Fruit fly (Drosophila melanogaster) whole organism, embryonic: Measurements from ENCODE around the gene Clc.

ENCODE experiments used
- Abd-B ChIP-seq: fragments of 200-800 bp; sonication (Bioruptor generic); optimal IDR thresholded peaks from 2 replicates; lab custom pipeline; 2018; ENCODE audit warnings: missing biosample characterization, mild to moderate bottlenecking, missing genetic modification characterization, moderate library complexity
- Blimp-1 ChIP-seq: fragments of 200-800 bp; sonication (Bioruptor generic); optimal IDR thresholded peaks from 3 replicates; lab custom pipeline; 2018; ENCODE audit warnings: missing biosample characterization, missing genetic modification characterization, mild to moderate bottlenecking, moderate library complexity, missing genetic modification reagents
- CG10147 ChIP-seq: fragments of 200-800 bp; sonication (Bioruptor generic); optimal IDR thresholded peaks from 2 replicates; lab custom pipeline; 2019; ENCODE audit warnings: missing biosample characterization, mild to moderate bottlenecking, missing genetic modification characterization, moderate library complexity
- CG10366 ChIP-seq: fragments of 200-800 bp; sonication (Bioruptor generic); IDR thresholded peaks from 2 replicates; pipeline ENCODE4 v1.3.6; 2022; ENCODE audit warnings: missing biosample characterization, missing genetic modification characterization
- CG12071 ChIP-seq: fragments of 200-800 bp; sonication (Bioruptor generic); optimal IDR thresholded peaks from 3 replicates; lab custom pipeline; 2018; ENCODE audit warnings: missing biosample characterization, mild to moderate bottlenecking, missing genetic modification characterization
- CG12104 ChIP-seq: fragments of 200-800 bp; sonication (Bioruptor generic); optimal IDR thresholded peaks from 3 replicates; lab custom pipeline; 2016; ENCODE audit warnings: missing biosample characterization, missing genetic modification characterization
- CG13296 ChIP-seq: fragments of 200-800 bp; sonication (Bioruptor generic); optimal IDR thresholded peaks from 3 replicates; lab custom pipeline; 2018; ENCODE audit warnings: missing biosample characterization, mild to moderate bottlenecking, missing genetic modification characterization
- CG13424 ChIP-seq: fragments of 200-800 bp; sonication (Bioruptor generic); optimal IDR thresholded peaks from 2 replicates; lab custom pipeline; 2019; ENCODE audit warnings: missing biosample characterization, mild to moderate bottlenecking, missing genetic modification characterization, moderate library complexity
- CG13624 ChIP-seq: fragments of 200-800 bp; sonication (Bioruptor generic); optimal IDR thresholded peaks from 2 replicates; lab custom pipeline; 2016; ENCODE audit warnings: missing biosample characterization, missing genetic modification characterization
- CG14710 ChIP-seq: fragments of 200-800 bp; sonication (Bioruptor generic); optimal IDR thresholded peaks from 3 replicates; lab custom pipeline; 2019; ENCODE audit warnings: missing biosample characterization, mild to moderate bottlenecking, missing genetic modification characterization, moderate library complexity
- CG14860 ChIP-seq: fragments of 200-800 bp; sonication (Bioruptor generic); IDR thresholded peaks from 3 replicates; pipeline ENCODE4 v1.3.6; 2022; ENCODE audit warnings: missing biosample characterization, missing genetic modification characterization; ENCODE audit not compliant: partially characterized antibody
- CG1529 ChIP-seq: fragments of 200-800 bp; sonication (Bioruptor generic); optimal IDR thresholded peaks from 3 replicates; lab custom pipeline; 2018; ENCODE audit warnings: missing biosample characterization, missing genetic modification characterization
- CG15514 ChIP-seq: fragments of 200-800 bp; sonication (Bioruptor generic); optimal IDR thresholded peaks from 3 replicates; lab custom pipeline; 2017; ENCODE audit warnings: missing biosample characterization, missing genetic modification characterization, mild to moderate bottlenecking, moderate library complexity, missing genetic modification reagents
- CG18764 ChIP-seq: fragments of 200-800 bp; sonication (Bioruptor generic); optimal IDR thresholded peaks from 3 replicates; lab custom pipeline; 2016; ENCODE audit warnings: missing biosample characterization, missing genetic modification characterization
- CG33213 ChIP-seq: fragments of 200-800 bp; sonication (Bioruptor generic); optimal IDR thresholded peaks from 3 replicates; lab custom pipeline; 2016; ENCODE audit warnings: missing biosample characterization, missing genetic modification characterization
- CG33557 ChIP-seq: fragments of 200-800 bp; sonication (Bioruptor generic); optimal IDR thresholded peaks from 2 replicates; lab custom pipeline; 2019; ENCODE audit warnings: missing biosample characterization, mild to moderate bottlenecking, missing genetic modification characterization, moderate library complexity
- CG34376 ChIP-seq: fragments of 200-800 bp; sonication (Bioruptor generic); optimal IDR thresholded peaks from 2 replicates; lab custom pipeline; 2018; ENCODE audit warnings: missing biosample characterization, mild to moderate bottlenecking, missing genetic modification characterization
- CG4360 ChIP-seq: fragments of 200-800 bp; sonication (Bioruptor generic); IDR thresholded peaks from 2 replicates; pipeline ENCODE4 v1.3.6; 2022; ENCODE audit warnings: missing biosample characterization, missing genetic modification characterization
- CG4404 ChIP-seq: fragments of 200-800 bp; sonication (Bioruptor generic); IDR thresholded peaks from 2 replicates; pipeline ENCODE4 v1.3.6; 2022; ENCODE audit warnings: missing biosample characterization, missing genetic modification characterization
- CG4617 ChIP-seq: fragments of 200-800 bp; sonication (Bioruptor generic); optimal IDR thresholded peaks from 3 replicates; lab custom pipeline; 2016; ENCODE audit warnings: missing biosample characterization, missing genetic modification characterization, borderline replicate concordance
- CG4707 ChIP-seq: fragments of 200-800 bp; sonication (Bioruptor generic); optimal IDR thresholded peaks from 2 replicates; lab custom pipeline; 2018; ENCODE audit warnings: missing biosample characterization, mild to moderate bottlenecking, missing genetic modification characterization, moderate library complexity
- CG5180 ChIP-seq: fragments of 200-800 bp; sonication (Bioruptor generic); optimal IDR thresholded peaks from 3 replicates; lab custom pipeline; 2017; ENCODE audit warnings: missing biosample characterization, missing genetic modification characterization, mild to moderate bottlenecking, moderate library complexity, missing genetic modification reagents
- CG7357 ChIP-seq: fragments of 200-800 bp; sonication (Bioruptor generic); IDR thresholded peaks from 3 replicates; pipeline ENCODE4 v1.3.6; 2022; ENCODE audit warnings: missing biosample characterization, missing genetic modification characterization
- CG8281 ChIP-seq: fragments of 200-800 bp; sonication (Bioruptor generic); optimal IDR thresholded peaks from 2 replicates; lab custom pipeline; 2018; ENCODE audit warnings: missing biosample characterization, mild to moderate bottlenecking, missing genetic modification characterization, moderate library complexity
- CG8359 ChIP-seq: fragments of 200-800 bp; sonication (Bioruptor generic); optimal IDR thresholded peaks from 2 replicates; lab custom pipeline; 2017; ENCODE audit warnings: missing biosample characterization, mild to moderate bottlenecking, missing genetic modification characterization, borderline replicate concordance
- HLH3B ChIP-seq: fragments of 200-800 bp; sonication (Bioruptor generic); IDR thresholded peaks from 2 replicates; pipeline ENCODE4 v1.3.6; 2022; ENCODE audit warnings: missing biosample characterization, missing genetic modification characterization
- HmgZ ChIP-seq: fragments of 200-800 bp; sonication (Bioruptor generic); optimal IDR thresholded peaks from 2 replicates; lab custom pipeline; 2018; ENCODE audit warnings: missing biosample characterization, mild to moderate bottlenecking, missing genetic modification characterization
- Mrtf ChIP-seq: fragments of 200-800 bp; sonication (Bioruptor generic); IDR thresholded peaks from 3 replicates; pipeline ENCODE4 v1.3.6; 2022; ENCODE audit warnings: missing biosample characterization, missing genetic modification characterization
- NFAT ChIP-seq: fragments of 200-800 bp; sonication (Bioruptor generic); IDR thresholded peaks from 2 replicates; pipeline ENCODE4 v1.3.6; 2022; ENCODE audit warnings: missing biosample characterization, missing genetic modification characterization
- Nf-YB ChIP-seq: fragments of 200-800 bp; sonication (Bioruptor generic); optimal IDR thresholded peaks from 3 replicates; lab custom pipeline; 2019; ENCODE audit warnings: missing biosample characterization, mild to moderate bottlenecking, missing genetic modification characterization, moderate library complexity
- Side ChIP-seq: fragments of 200-800 bp; sonication (Bioruptor generic); optimal IDR thresholded peaks from 2 replicates; lab custom pipeline; 2016; ENCODE audit warnings: missing biosample characterization, missing genetic modification characterization
- abd-A ChIP-seq: fragments of 200-800 bp; sonication (Bioruptor generic); optimal IDR thresholded peaks from 3 replicates; lab custom pipeline; 2019; ENCODE audit warnings: missing biosample characterization, mild to moderate bottlenecking, missing genetic modification characterization, moderate library complexity
- corto ChIP-seq: fragments of 200-800 bp; sonication (Bioruptor generic); optimal IDR thresholded peaks from 2 replicates; lab custom pipeline; 2016; ENCODE audit warnings: missing biosample characterization, mild to moderate bottlenecking, missing genetic modification characterization, moderate library complexity
- crol ChIP-seq: fragments of 200-800 bp; sonication (Bioruptor generic); IDR thresholded peaks from 2 replicates; pipeline ENCODE4 v1.3.6; 2022; ENCODE audit warnings: missing biosample characterization, missing genetic modification characterization
- dmrt11E ChIP-seq: fragments of 200-800 bp; sonication (Bioruptor generic); optimal IDR thresholded peaks from 3 replicates; lab custom pipeline; 2018; ENCODE audit warnings: missing biosample characterization, mild to moderate bottlenecking, missing genetic modification characterization, moderate library complexity
- ems ChIP-seq: fragments of 200-800 bp; sonication (Bioruptor generic); optimal IDR thresholded peaks from 3 replicates; lab custom pipeline; 2016; ENCODE audit warnings: missing biosample characterization, missing genetic modification characterization
- en ChIP-seq: fragments of 200-800 bp; sonication (Bioruptor generic); optimal IDR thresholded peaks from 2 replicates; lab custom pipeline; 2016; ENCODE audit warnings: missing biosample characterization, missing genetic modification characterization
- gsb-n ChIP-seq: fragments of 200-800 bp; sonication (Bioruptor generic); optimal IDR thresholded peaks from 3 replicates; lab custom pipeline; 2018; ENCODE audit warnings: missing biosample characterization, mild to moderate bottlenecking, missing genetic modification characterization
- hb ChIP-seq: fragments of 200-800 bp; sonication (Bioruptor generic); IDR thresholded peaks from 3 replicates; pipeline ENCODE4 v1.3.6; 2022; ENCODE audit warnings: missing biosample characterization, missing genetic modification characterization; ENCODE audit not compliant: partially characterized antibody
- ind ChIP-seq: fragments of 200-800 bp; sonication (Bioruptor generic); optimal IDR thresholded peaks from 3 replicates; lab custom pipeline; 2016; ENCODE audit warnings: missing biosample characterization, missing genetic modification characterization
- inv ChIP-seq: fragments of 200-800 bp; sonication (Bioruptor generic); IDR thresholded peaks from 2 replicates; pipeline ENCODE4 v1.3.6; 2022; ENCODE audit warnings: missing biosample characterization, missing genetic modification characterization; ENCODE audit not compliant: partially characterized antibody
- mld ChIP-seq: fragments of 200-800 bp; sonication (Bioruptor generic); IDR thresholded peaks from 3 replicates; pipeline ENCODE4 v1.3.6; 2022; ENCODE audit warnings: missing biosample characterization, missing genetic modification characterization; ENCODE audit not compliant: partially characterized antibody
- onecut ChIP-seq: fragments of 200-800 bp; sonication (Bioruptor generic); IDR thresholded peaks from 2 replicates; pipeline ENCODE4 v1.3.6; 2022; ENCODE audit warnings: missing biosample characterization, missing genetic modification characterization
- pros ChIP-seq: fragments of 200-800 bp; sonication (Bioruptor generic); optimal IDR thresholded peaks from 3 replicates; lab custom pipeline; 2019; ENCODE audit warnings: missing biosample characterization, mild to moderate bottlenecking, missing genetic modification characterization, moderate library complexity
- pum ChIP-seq: fragments of 200-800 bp; sonication (Bioruptor generic); optimal IDR thresholded peaks from 2 replicates; lab custom pipeline; 2016; ENCODE audit warnings: missing biosample characterization, missing genetic modification characterization
- sc ChIP-seq, 3 experiments: fragments of >200 bp in 2 of 3; fragments of 200-800 bp in 1 of 3; sonication (Bioruptor generic) in 1 of 3; optimal IDR thresholded peaks; 2 replicates in 2 of 3; 3 replicates in 1 of 3; lab custom pipeline; 2017; ENCODE audit warnings: mild to moderate bottlenecking in 1 of 3, missing biosample characterization in 1 of 3, missing genetic modification characterization in 1 of 3, missing genetic modification reagents in 1 of 3
- slou ChIP-seq: fragments of 200-800 bp; sonication (Bioruptor generic); optimal IDR thresholded peaks from 3 replicates; lab custom pipeline; 2016; ENCODE audit warnings: missing biosample characterization, missing genetic modification characterization
- sqz ChIP-seq: fragments of 200-800 bp; sonication (Bioruptor generic); optimal IDR thresholded peaks from 3 replicates; lab custom pipeline; 2018; ENCODE audit warnings: missing biosample characterization, mild to moderate bottlenecking, missing genetic modification characterization
- zen ChIP-seq: fragments of 200-800 bp; sonication (Bioruptor generic); optimal IDR thresholded peaks from 3 replicates; lab custom pipeline; 2018; ENCODE audit warnings: missing biosample characterization, mild to moderate bottlenecking, missing genetic modification characterization, moderate library complexity
- zf30C ChIP-seq: fragments of 200-800 bp; sonication (Bioruptor generic); optimal IDR thresholded peaks from 3 replicates; lab custom pipeline; 2018; ENCODE audit warnings: missing biosample characterization, mild to moderate bottlenecking, missing genetic modification characterization

Clc gene

DNA sequence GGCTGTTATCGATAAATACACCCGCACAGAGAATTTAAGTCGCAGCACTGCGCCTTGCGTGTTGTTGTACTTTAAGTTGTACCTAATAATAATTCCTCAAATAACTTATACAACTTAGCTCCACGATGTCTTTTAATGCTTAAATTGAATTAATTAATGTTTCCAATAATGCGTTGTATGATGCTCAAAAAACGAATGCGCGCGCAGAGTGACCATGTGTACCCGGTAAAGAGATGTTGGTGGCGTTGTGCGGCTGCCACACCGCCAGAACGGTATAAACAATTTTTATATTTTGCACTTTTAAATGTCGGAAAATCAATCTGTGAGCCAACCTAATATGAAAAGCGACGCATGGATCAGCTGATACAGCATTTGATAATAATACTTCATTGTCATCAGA is 14.7 kb upstream of the Clc start (continued):
- no peak for TF ChIP-seq Blimp-1
- no peak for TF ChIP-seq dmrt11E (tag; lab: Kevin White, UChicago)
- TF ChIP-seq CG10366 (GFP tag; lab: Robert Waterston, UW): no peak
- no peak for TF ChIP-seq en (GFP tag; lab: Kevin White, UChicago)
- TF ChIP-seq ems (GFP tag; lab: Kevin White, UChicago): no peak
- TF ChIP-seq sc (optimal IDR thresholded peaks at IDR 0.05; lab: Kevin White, UChicago): no peak
- TF ChIP-seq sc (GFP tag; optimal IDR thresholded peaks at IDR 0.05; lab: Kevin White, UChicago): no peak
- no peak for TF ChIP-seq crol (GFP tag; lab: Robert Waterston, UW)
- no peak for TF ChIP-seq ind (GFP tag; lab: Kevin White, UChicago)
- TF ChIP-seq HLH3B (GFP tag; lab: Robert Waterston, UW): no peak
- 0 out of 3 replicates have a peak, but pooled peaks have one; percentile 22 for TF ChIP-seq CG14860 (GFP tag; lab: Robert Waterston, UW)
- no peak for TF ChIP-seq CG10147 (GFP tag; lab: Kevin White, UChicago)
- no peak for TF ChIP-seq CG13424 (tag; lab: Kevin White, UChicago)
- no peak for TF ChIP-seq zf30C (GFP tag; lab: Kevin White, UChicago)
- peak; percentile 44 for TF ChIP-seq Abd-B
- no peak for TF ChIP-seq HmgZ
- TF ChIP-seq CG5180 (GFP tag; lab: Kevin White, UChicago): no peak
- TF ChIP-seq CG13296 (GFP tag; lab: Kevin White, UChicago): no peak
- TF ChIP-seq slou (GFP tag; lab: Kevin White, UChicago): no peak
- TF ChIP-seq corto (GFP tag; lab: Kevin White, UChicago): no peak
- no peak for TF ChIP-seq CG12071 (GFP tag; lab: Kevin White, UChicago)
- TF ChIP-seq CG4404 (GFP tag; lab: Robert Waterston, UW): no peak
- no peak for TF ChIP-seq CG8281 (tag; lab: Kevin White, UChicago)
- no peak for TF ChIP-seq abd-A (tag; lab: Kevin White, UChicago)
- no peak for TF ChIP-seq NFAT
- no peak for TF ChIP-seq Nf-YB (GFP tag; lab: Kevin White, UChicago)
- peak; percentile 19 for TF ChIP-seq CG13624 (GFP tag; lab: Kevin White, UChicago)
- no peak for TF ChIP-seq gsb-n (tag; lab: Kevin White, UChicago)
- no peak for TF ChIP-seq hb (GFP tag; lab: Robert Waterston, UW)
- TF ChIP-seq CG15514 (GFP tag; lab: Kevin White, UChicago): peak; percentile 68
- TF ChIP-seq CG14710 (tag; lab: Kevin White, UChicago): peak; percentile 60
- TF ChIP-seq CG34376 (GFP tag; lab: Kevin White, UChicago): no peak
- no peak for TF ChIP-seq CG7357
- peak; percentile 37; the same call in 1 of the 2 replicates for TF ChIP-seq CG4360 (GFP tag; lab: Robert Waterston, UW)
- TF ChIP-seq inv (GFP tag; lab: Robert Waterston, UW): no peak
- no peak for TF ChIP-seq pros (GFP tag; lab: Kevin White, UChicago)
- peak; percentile 36 for TF ChIP-seq CG33213
- TF ChIP-seq CG1529 (GFP tag; lab: Kevin White, UChicago): no peak
- no peak for TF ChIP-seq Side (GFP tag; lab: Kevin White, UChicago)
- TF ChIP-seq CG18764 (GFP tag; lab: Kevin White, UChicago): no peak
- TF ChIP-seq sqz: no peak
- TF ChIP-seq mld (GFP tag; lab: Robert Waterston, UW): no peak
- TF ChIP-seq pum (GFP tag; lab: Kevin White, UChicago): no peak
- TF ChIP-seq CG33557 (GFP tag; lab: Kevin White, UChicago): no peak
- TF ChIP-seq CG8359: no peak
- TF ChIP-seq onecut (GFP tag; lab: Robert Waterston, UW): no peak
- TF ChIP-seq Mrtf (GFP tag; lab: Robert Waterston, UW): no peak
- TF ChIP-seq CG4707 (GFP tag; lab: Kevin White, UChicago): no peak
- TF ChIP-seq CG12104 (GFP tag; lab: Kevin White, UChicago): no peak
- TF ChIP-seq zen (tag; lab: Kevin White, UChicago): peak; percentile 46
- TF ChIP-seq CG4617 (GFP tag; lab: Kevin White, UChicago): peak; percentile 88
